Worm (Caenorhabditis elegans): ENCODE measurements around the gene C25H3.10.

Gene C25H3.10

DNA sequence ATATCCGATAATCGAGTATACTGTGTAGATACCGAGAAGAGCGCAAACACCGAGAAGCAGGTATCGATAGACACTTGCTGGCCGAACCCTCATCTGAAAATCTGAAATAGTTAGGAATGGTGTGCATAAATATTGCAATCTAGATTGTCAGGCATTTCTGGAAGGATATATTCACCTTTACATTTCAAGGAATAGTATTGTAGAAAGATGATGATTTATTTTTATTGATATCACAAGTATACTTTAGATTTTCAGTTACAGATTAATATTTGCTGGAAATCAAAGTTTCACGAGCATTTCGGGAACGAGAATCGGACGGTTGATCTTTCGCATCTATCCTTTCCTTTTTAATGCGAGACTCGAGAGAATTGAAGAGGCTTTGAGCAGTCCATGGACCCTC is 39.1 kb downstream of the C25H3.10 start, which contains the start of gene fut-3:
TSS of gene fut-3 (minus strand) at position 101 of the 400 bp plus-strand sequence.
- TF ChIP-seq mep-1 (tag; optimal IDR thresholded peaks at IDR 0.05) (no peak), nhr-2 (tag; optimal IDR thresholded peaks at IDR 0.05) (no peak), bed-3 (GFP tag; optimal IDR thresholded peaks at IDR 0.05) (no peak), sptf-1 (tag; optimal IDR thresholded peaks at IDR 0.05) (no peak), nhr-12 (tag; optimal IDR thresholded peaks at IDR 0.05) (no peak)

DNA sequence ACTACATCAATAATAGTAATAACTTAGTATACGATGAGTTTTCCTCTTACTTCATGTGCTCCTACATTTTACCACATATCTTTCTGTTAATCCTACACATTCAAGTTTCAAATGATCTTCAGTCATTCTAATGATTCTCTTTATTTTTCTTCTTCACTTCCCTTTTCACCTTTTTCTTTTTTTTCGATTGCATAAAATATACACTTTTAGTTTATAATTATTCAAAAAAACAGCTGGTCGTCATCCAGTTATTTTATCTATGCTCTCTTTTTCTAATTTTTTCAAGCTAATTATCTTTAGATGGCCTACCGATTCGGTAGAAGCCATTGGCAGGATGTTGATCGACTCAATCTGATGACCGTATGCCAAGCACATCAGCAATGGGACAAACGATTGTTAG is 44.6 kb downstream of the C25H3.10 start, which contains the start of gene F59E12.1:
TSS of gene F59E12.1 (plus strand) at position 301 of the 400 bp plus-strand sequence.
- no peak for TF ChIP-seq flh-1 (GFP tag; optimal IDR thresholded peaks at IDR 0.05)
- no peak for TF ChIP-seq zip-8 (tag; optimal IDR thresholded peaks at IDR 0.05)
- TF ChIP-seq sem-2 (GFP tag; optimal IDR thresholded peaks at IDR 0.05) = no peak
- no peak for TF ChIP-seq nhr-2 (tag; optimal IDR thresholded peaks at IDR 0.05)
- no peak for TF ChIP-seq ceh-83 (GFP tag; optimal IDR thresholded peaks at IDR 0.05)
- TF ChIP-seq sptf-1 (tag; optimal IDR thresholded peaks at IDR 0.05) = no peak
- no peak for TF ChIP-seq drap-1 (GFP tag; optimal IDR thresholded peaks at IDR 0.05)
- TF ChIP-seq M03D4.4 (tag; optimal IDR thresholded peaks at IDR 0.05) = no peak
- TF ChIP-seq unc-120 (tag; optimal IDR thresholded peaks at IDR 0.05; ENCODE audit: poor library complexity, severe bottlenecking) = no peak
- TF ChIP-seq blmp-1 (tag; optimal IDR thresholded peaks at IDR 0.05) = no peak
- TF ChIP-seq ztf-11 (tag; optimal IDR thresholded peaks at IDR 0.05) = no peak

DNA sequence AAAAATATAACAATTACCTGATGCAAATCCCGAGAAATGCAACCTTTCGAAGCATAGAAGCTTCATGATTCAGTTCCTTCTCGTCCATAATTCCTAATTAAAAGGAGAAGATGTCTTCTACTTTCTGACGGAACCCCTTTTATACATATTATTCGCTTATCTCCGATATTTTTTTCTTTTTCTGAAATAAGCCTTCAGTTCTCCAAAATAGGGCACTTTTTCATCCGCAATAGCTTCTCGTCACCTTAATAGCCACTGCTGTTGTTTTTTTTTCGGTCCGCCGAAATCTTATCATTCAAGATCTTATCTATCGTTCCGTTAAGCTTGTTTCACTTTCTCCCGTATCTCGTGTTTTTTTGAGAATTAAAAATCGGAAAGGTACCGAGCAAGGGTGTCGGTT is 46.4 kb downstream of the C25H3.10 start, which contains the start of gene bli-2:
TSS of gene bli-2 (minus strand) at position 101 of the 400 bp plus-strand sequence.
- no peak for TF ChIP-seq ztf-11 (tag; optimal IDR thresholded peaks at IDR 0.05)
- no peak for TF ChIP-seq ceh-43 (GFP tag; optimal IDR thresholded peaks at IDR 0.05)
- no peak for TF ChIP-seq unc-62 (GFP tag; optimal IDR thresholded peaks at IDR 0.05)
- TF ChIP-seq elt-3 (tag; optimal IDR thresholded peaks at IDR 0.05) = no peak
- TF ChIP-seq nhr-76 (tag; optimal IDR thresholded peaks at IDR 0.05) = no peak

DNA sequence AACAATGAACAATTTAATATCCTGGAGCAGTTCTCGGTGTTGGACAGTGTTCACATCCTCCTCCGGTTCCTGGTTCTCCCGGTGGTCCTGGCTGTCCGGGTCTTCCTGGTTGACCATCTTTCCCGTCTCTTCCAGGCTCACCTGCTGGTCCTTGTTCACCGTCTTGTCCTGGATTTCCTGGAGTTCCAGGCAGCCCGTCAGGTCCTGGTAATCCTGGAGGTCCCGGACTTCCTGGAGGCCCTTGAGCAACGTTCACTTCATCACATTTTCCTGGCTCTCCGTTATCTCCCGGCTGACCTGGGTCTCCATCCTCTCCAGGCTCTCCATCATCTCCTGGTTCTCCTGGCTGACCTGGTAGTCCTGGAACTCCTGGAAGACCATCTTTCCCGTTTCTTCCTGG is 47.3 kb downstream of the C25H3.10 start:
- TF ChIP-seq mep-1 (tag; optimal IDR thresholded peaks at IDR 0.05) (no peak), lsy-2 (tag; optimal IDR thresholded peaks at IDR 0.05) (no peak), zip-8 (tag; optimal IDR thresholded peaks at IDR 0.05) (no peak), cnd-1 (tag; optimal IDR thresholded peaks at IDR 0.05) (no peak), nhr-237 (tag; optimal IDR thresholded peaks at IDR 0.05) (no peak), unc-39 (tag; optimal IDR thresholded peaks at IDR 0.05) (no peak), nhr-28 (tag; optimal IDR thresholded peaks at IDR 0.05) (no peak), snpc-4 (tag; optimal IDR thresholded peaks at IDR 0.05) (no peak), ceh-83 (GFP tag; optimal IDR thresholded peaks at IDR 0.05) (no peak)

DNA sequence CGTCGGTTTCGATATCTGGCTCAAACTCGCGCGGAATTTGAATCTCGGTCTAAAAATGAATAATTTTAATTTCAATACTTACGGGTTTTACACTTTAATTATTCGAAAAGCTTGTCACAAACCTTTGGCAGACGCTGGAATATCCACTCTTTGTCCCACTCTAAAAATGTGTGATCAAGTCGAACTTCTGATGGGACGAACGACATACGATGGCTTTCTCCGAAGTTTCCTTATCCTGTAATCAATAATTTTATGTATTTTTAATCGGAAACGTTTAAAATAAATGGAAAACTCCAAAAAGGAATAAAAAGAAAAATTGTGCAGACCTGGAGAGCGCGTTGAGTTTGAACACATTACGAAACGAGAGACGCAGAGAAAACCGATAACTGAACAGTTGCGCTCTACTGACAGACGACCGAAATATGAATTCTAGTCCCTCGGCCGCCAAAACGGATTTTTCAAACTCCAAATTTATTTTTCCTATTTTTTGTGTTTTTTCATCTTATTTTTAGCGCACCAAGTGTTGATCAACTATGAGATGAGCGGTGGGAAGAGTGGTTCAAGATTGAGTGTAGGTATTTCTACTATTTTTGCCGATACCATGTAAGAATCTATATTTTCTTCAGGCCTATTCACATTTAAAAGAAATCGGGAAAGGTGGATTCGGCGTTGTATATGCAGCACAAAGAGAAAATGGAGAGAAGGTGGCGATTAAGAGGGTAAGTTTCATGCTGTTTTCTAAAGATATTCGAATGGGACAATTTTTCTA is 49.3 kb downstream of the C25H3.10 start, which contains the start of the genes sam-4, F59E12.17 and zyg-1:
TSS of gene sam-4 (minus strand) at position 51 of the 769 bp plus-strand sequence.
TSS of gene F59E12.17 (minus strand) at position 235 of the 769 bp plus-strand sequence.
TSS of gene zyg-1 (plus strand) at position 513 of the 769 bp plus-strand sequence.
- TF ChIP-seq ceh-83 (GFP tag; optimal IDR thresholded peaks at IDR 0.05) (no peak), nhr-28 (tag; optimal IDR thresholded peaks at IDR 0.05) (no peak), unc-120 (tag; optimal IDR thresholded peaks at IDR 0.05; ENCODE audit: poor library complexity, severe bottlenecking) (no peak), elt-3 (tag; optimal IDR thresholded peaks at IDR 0.05) (no peak), nhr-2 (tag; optimal IDR thresholded peaks at IDR 0.05) (peak; percentile 23), mls-2 (tag; optimal IDR thresholded peaks at IDR 0.05) (no peak), tbx-8 (GFP tag; optimal IDR thresholded peaks at IDR 0.05) (no peak), snpc-4 (tag; optimal IDR thresholded peaks at IDR 0.05) (no peak), nhr-237 (tag; optimal IDR thresholded peaks at IDR 0.05) (peak; percentile 40), zip-8 (tag; optimal IDR thresholded peaks at IDR 0.05) (no peak), sptf-1 (tag; optimal IDR thresholded peaks at IDR 0.05) (peak; percentile 32), blmp-1 (tag; optimal IDR thresholded peaks at IDR 0.05) (no peak), cnd-1 (tag; optimal IDR thresholded peaks at IDR 0.05) (no peak), bed-3 (GFP tag; optimal IDR thresholded peaks at IDR 0.05) (no peak), unc-62 (GFP tag; optimal IDR thresholded peaks at IDR 0.05) (peak; percentile 1), hlh-1 (tag; optimal IDR thresholded peaks at IDR 0.05) (peak; percentile 76), lsy-2 (tag; optimal IDR thresholded peaks at IDR 0.05) (peak; percentile 80), mab-5 (tag; optimal IDR thresholded peaks at IDR 0.05) (no peak), mep-1 (tag; optimal IDR thresholded peaks at IDR 0.05) (peak; percentile 88), ham-2 (GFP tag; optimal IDR thresholded peaks at IDR 0.05) (no peak), lin-13 (tag; optimal IDR thresholded peaks at IDR 0.05) (peak; percentile 6), M03D4.4 (tag; optimal IDR thresholded peaks at IDR 0.05) (no peak), ceh-39 (tag; optimal IDR thresholded peaks at IDR 0.05) (peak; percentile 96), pha-4 (tag; optimal IDR thresholded peaks at IDR 0.05) (peak; percentile 28)

Measured in whole organism, mixed stage, embryonic.